Worm (Caenorhabditis elegans) whole organism, L1 larva: Measurements from ENCODE around the gene apc-10.

Experiments used
- ama-1 ChIP-seq: fragments of 150-350 bp; optimal IDR thresholded peaks from 2 replicates; lab custom pipeline; 2014
- jun-1 ChIP-seq: fragments of 150-350 bp; optimal IDR thresholded peaks from 2 replicates; lab custom pipeline; 2014; ENCODE audit warnings: missing biosample characterization, missing genetic modification reagents, missing genetic modification characterization

DNA sequence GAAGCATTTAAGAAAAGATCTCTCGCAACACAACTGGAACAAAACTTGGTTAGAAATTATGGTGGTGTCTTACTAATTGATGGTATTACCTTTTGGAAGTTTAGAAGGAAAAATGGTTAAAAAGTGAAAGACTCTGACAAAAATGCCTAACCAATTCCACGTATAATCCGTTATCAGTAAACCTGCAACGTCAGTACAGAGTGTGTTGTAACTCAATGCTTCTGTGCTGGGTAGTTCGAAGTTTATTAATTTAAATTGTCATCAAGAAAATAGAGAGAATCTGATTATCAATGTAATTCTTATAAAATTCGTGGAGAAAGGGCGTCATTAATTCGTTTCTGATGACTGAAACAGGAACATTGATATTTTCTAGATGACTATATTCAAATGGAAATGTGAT, 9.0 kb upstream of the apc-10 start:
- TF ChIP-seq jun-1 (tag; lab: Kevin White, UChicago) (no peak), ama-1 (lab: Kevin White, UChicago) (no peak)
